Worm (Caenorhabditis elegans) whole organism, early embryonic: ENCODE measurements around the gene drr-1.

Experiments used
- B0310.2 ChIP-seq: sonication (generic microtip); optimal IDR thresholded peaks from 2 replicates; lab custom pipeline; 2016; ENCODE audit warnings: mild to moderate bottlenecking, missing genetic modification characterization, missing compliant biosample characterization
- F13C5.2 ChIP-seq: sonication (generic microtip); optimal IDR thresholded peaks from 2 replicates; lab custom pipeline; 2017; ENCODE audit warnings: mild to moderate bottlenecking, missing genetic modification characterization, inconsistent platforms, missing compliant biosample characterization
- ama-1 ChIP-seq: fragments of 150-350 bp; optimal IDR thresholded peaks from 2 replicates; lab custom pipeline; 2014
- ceh-36 ChIP-seq: sonication (generic microtip); optimal IDR thresholded peaks from 2 replicates; lab custom pipeline; 2016; ENCODE audit warnings: missing genetic modification characterization, inconsistent platforms, missing compliant biosample characterization
- ets-7 ChIP-seq: sonication (generic microtip); optimal IDR thresholded peaks from 2 replicates; lab custom pipeline; 2016; ENCODE audit warnings: missing genotype, missing genetic modification characterization, missing compliant biosample characterization
- flt-1 ChIP-seq: fragments of 200-800 bp; sonication (Bioruptor generic); IDR thresholded peaks from 2 replicates; pipeline ENCODE4 v1.3.6; 2022; ENCODE audit warnings: missing genetic modification characterization, missing compliant biosample characterization
- hmg-4 ChIP-seq: fragments of 200-800 bp; sonication (Bioruptor generic); optimal IDR thresholded peaks from 2 replicates; lab custom pipeline; 2018; ENCODE audit warnings: mild to moderate bottlenecking, missing genetic modification characterization, missing compliant biosample characterization
- pes-1 ChIP-seq: fragments of 200-800 bp; sonication (Bioruptor generic); IDR thresholded peaks from 2 replicates; pipeline ENCODE4 v1.3.6; 2022; ENCODE audit warnings: missing genetic modification reagents, missing genetic modification characterization, missing compliant biosample characterization
- sea-1 ChIP-seq: fragments of 200-800 bp; sonication (Bioruptor generic); conservative IDR thresholded peaks from 2 replicates; pipeline ENCODE4 v1.3.6; 2022; ENCODE audit warnings: missing genetic modification characterization, missing compliant biosample characterization
- tbx-11 ChIP-seq: fragments of 200-800 bp; sonication (Bioruptor generic); IDR thresholded peaks from 2 replicates; pipeline ENCODE4 v1.3.6; 2022; ENCODE audit warnings: missing genetic modification characterization, missing compliant biosample characterization
- tbx-37 ChIP-seq: fragments of 200-800 bp; sonication (Bioruptor generic); conservative IDR thresholded peaks from 2 replicates; pipeline ENCODE4 v1.3.6; 2022; ENCODE audit warnings: missing genetic modification reagents, missing genetic modification characterization, missing compliant biosample characterization

DNA sequence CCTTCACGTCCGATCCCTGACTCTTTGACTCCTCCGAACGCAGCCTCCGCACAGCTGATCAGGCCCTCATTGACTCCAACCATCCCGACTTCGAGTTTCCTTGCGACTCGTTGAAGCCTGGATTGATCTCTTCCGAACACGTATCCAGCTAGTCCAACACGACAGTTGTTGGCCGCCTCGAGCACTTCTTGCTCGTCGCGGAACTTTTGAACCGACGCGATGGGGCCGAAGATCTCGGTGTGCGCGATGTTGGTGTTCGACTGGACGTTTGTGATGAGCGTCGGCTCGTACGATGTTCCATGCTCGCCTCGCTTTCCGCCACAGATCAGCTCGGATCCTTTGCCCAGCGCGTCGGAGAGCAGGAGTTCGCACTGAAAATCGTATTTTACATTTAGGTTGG, 8.1 kb downstream of the drr-1 start:
- TF ChIP-seq ceh-36 (tag; lab: Kevin White, UChicago) (no peak), flt-1 (GFP tag; lab: Robert Waterston, UW) (no peak), B0310.2 (tag; lab: Kevin White, UChicago) (no peak), ama-1 (no peak), pes-1 (GFP tag; lab: Robert Waterston, UW) (no peak), tbx-37 (no peak), tbx-11 (GFP tag; lab: Robert Waterston, UW) (no peak), F13C5.2 (no peak), hmg-4 (GFP tag; lab: Kevin White, UChicago) (no peak), ets-7 (tag; lab: Kevin White, UChicago) (no peak), sea-1 (GFP tag; lab: Robert Waterston, UW) (no peak)
